Fruit fly (Drosophila melanogaster): ENCODE measurements around the gene CG15370.
A peak's percentile ranks its signal among the peaks of the same experiment; 100 is the strongest.

Gene CG15370

DNA sequence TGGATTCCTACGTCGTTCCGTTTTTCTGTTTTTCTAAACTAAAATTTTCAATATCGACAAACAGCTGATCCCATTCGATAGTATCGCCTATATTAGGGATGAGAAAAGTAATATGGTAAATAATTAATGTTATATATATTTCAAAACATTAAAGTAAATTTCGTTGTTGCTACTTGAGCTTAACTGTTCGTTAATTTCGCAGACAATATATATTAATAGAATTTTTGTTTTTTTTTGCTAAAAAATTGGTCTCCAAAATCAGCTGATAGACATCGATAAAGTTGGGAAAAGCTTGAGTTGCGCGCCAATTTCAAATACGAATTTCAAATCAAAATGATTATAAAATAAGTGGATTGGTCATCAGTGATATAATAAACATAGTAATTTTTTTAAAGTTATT lies 28.9 kb upstream of the CG15370 start, which contains the start of gene CG12118:
Gene CG12118 (minus strand): TSS at position 53 of the 400 bp plus-strand sequence.
- TF ChIP-seq D1 (tag; optimal IDR thresholded peaks at IDR 0.05) = peak; percentile 33
- no peak for TF ChIP-seq CG12605 (GFP tag; IDR thresholded peaks at IDR 0.05)
- peak; percentile 64 for TF ChIP-seq CG17806 (tag; optimal IDR thresholded peaks at IDR 0.05)
- TF ChIP-seq CG32121 (GFP tag; IDR thresholded peaks at IDR 0.05) = peak; percentile 79
- TF ChIP-seq gl (tag; optimal IDR thresholded peaks at IDR 0.05) = no peak
- TF ChIP-seq CG9948 (tag; optimal IDR thresholded peaks at IDR 0.05) = peak; percentile 60
- peak; percentile 51 for TF ChIP-seq Snoo (tag; optimal IDR thresholded peaks at IDR 0.05)
- no peak for TF ChIP-seq EcR (GFP tag; optimal IDR thresholded peaks at IDR 0.05)
- TF ChIP-seq CG34367 (tag; optimal IDR thresholded peaks at IDR 0.05) = peak; percentile 57
- TF ChIP-seq CG15710 (tag; optimal IDR thresholded peaks at IDR 0.05) = peak; percentile 65
- TF ChIP-seq CG8301 (tag; optimal IDR thresholded peaks at IDR 0.05) = peak; percentile 14
- peak; percentile 31; the same call in 1 of the 2 replicates for TF ChIP-seq rn (GFP tag; IDR thresholded peaks at IDR 0.05)
- TF ChIP-seq CG4496 (GFP tag; IDR thresholded peaks at IDR 0.05) = peak; percentile 71; the same call in 2 of the 3 replicates
- TF ChIP-seq CG8159 (tag; optimal IDR thresholded peaks at IDR 0.05) = peak; percentile 65
- TF ChIP-seq CG10348 (GFP tag; IDR thresholded peaks at IDR 0.05) = no peak
- TF ChIP-seq Pif1A (GFP tag; optimal IDR thresholded peaks at IDR 0.05) = peak; percentile 46
- TF ChIP-seq Pif1B (GFP tag; optimal IDR thresholded peaks at IDR 0.05) = peak; percentile 56
- TF ChIP-seq fd96Ca (GFP tag; IDR thresholded peaks at IDR 0.05) = no peak
- peak; percentile 45 for TF ChIP-seq Ets98B (GFP tag; IDR thresholded peaks at IDR 0.05)
- no peak for TF ChIP-seq CG13204 (GFP tag; optimal IDR thresholded peaks at IDR 0.05)
- TF ChIP-seq CG14655 (GFP tag; optimal IDR thresholded peaks at IDR 0.05) = no peak

DNA sequence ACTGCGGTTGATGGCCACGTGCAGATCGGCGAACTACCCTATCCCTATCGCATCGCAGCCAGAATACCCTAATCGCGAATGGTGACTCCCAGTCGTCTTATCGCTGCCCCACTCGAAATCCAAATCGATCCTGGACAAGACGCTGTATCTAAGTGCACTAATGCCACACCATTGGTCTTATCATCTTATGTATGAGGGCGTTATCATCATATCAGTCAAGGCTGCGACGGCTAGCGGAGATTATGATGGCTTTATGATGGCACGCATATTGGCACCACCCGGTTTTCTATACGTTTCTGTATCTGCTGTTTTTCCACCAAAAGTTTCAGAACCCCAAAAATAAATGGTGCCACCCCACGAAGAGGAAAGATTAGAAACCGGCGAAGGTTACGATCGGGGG lies 25.0 kb upstream of the CG15370 start:
- TF ChIP-seq Pif1B (GFP tag; optimal IDR thresholded peaks at IDR 0.05) = no peak
- no peak for TF ChIP-seq EcR (GFP tag; optimal IDR thresholded peaks at IDR 0.05)
- TF ChIP-seq CG8301 (tag; optimal IDR thresholded peaks at IDR 0.05) = no peak
- TF ChIP-seq CG32121 (GFP tag; IDR thresholded peaks at IDR 0.05) = no peak
- TF ChIP-seq Pif1A (GFP tag; optimal IDR thresholded peaks at IDR 0.05) = no peak
- no peak for TF ChIP-seq CG14655 (GFP tag; optimal IDR thresholded peaks at IDR 0.05)
- TF ChIP-seq D1 (tag; optimal IDR thresholded peaks at IDR 0.05) = no peak
- TF ChIP-seq Snoo (tag; optimal IDR thresholded peaks at IDR 0.05) = no peak
- TF ChIP-seq CG10348 (GFP tag; IDR thresholded peaks at IDR 0.05) = no peak
- no peak for TF ChIP-seq CG8159 (tag; optimal IDR thresholded peaks at IDR 0.05)
- TF ChIP-seq CG34367 (tag; optimal IDR thresholded peaks at IDR 0.05) = no peak
- no peak for TF ChIP-seq Ets98B (GFP tag; IDR thresholded peaks at IDR 0.05)
- TF ChIP-seq fd96Ca (GFP tag; IDR thresholded peaks at IDR 0.05) = no peak
- no peak for TF ChIP-seq CG15710 (tag; optimal IDR thresholded peaks at IDR 0.05)
- no peak for TF ChIP-seq CG9948 (tag; optimal IDR thresholded peaks at IDR 0.05)
- TF ChIP-seq CG13204 (GFP tag; optimal IDR thresholded peaks at IDR 0.05) = no peak
- TF ChIP-seq CG17806 (tag; optimal IDR thresholded peaks at IDR 0.05) = no peak
- TF ChIP-seq CG4496 (GFP tag; IDR thresholded peaks at IDR 0.05) = no peak
- no peak for TF ChIP-seq gl (tag; optimal IDR thresholded peaks at IDR 0.05)
- TF ChIP-seq CG12605 (GFP tag; IDR thresholded peaks at IDR 0.05) = no peak

DNA sequence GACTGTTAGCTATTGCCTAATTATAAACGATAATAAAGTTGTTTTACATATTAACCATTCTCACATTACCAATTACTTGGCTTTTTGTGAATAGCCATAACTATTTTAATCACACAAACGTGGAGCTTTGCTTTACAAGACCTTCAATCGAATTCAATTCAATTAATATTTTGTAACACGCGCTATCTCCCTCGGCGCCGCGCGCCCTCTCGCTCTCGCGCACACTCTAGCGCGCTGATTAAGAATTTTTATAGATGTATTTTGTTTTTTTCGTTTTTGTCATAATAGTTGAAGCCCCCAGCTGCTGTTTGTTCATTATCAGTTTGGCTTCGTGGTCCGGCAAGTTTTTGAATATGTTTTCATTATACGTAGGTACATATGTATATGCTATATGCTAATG lies 24.2 kb upstream of the CG15370 start:
- TF ChIP-seq CG8301 (tag; optimal IDR thresholded peaks at IDR 0.05) = no peak
- TF ChIP-seq CG12605 (GFP tag; IDR thresholded peaks at IDR 0.05) = no peak
- no peak for TF ChIP-seq CG9948 (tag; optimal IDR thresholded peaks at IDR 0.05)
- TF ChIP-seq Ets98B (GFP tag; IDR thresholded peaks at IDR 0.05) = no peak
- TF ChIP-seq CG34367 (tag; optimal IDR thresholded peaks at IDR 0.05) = no peak

DNA sequence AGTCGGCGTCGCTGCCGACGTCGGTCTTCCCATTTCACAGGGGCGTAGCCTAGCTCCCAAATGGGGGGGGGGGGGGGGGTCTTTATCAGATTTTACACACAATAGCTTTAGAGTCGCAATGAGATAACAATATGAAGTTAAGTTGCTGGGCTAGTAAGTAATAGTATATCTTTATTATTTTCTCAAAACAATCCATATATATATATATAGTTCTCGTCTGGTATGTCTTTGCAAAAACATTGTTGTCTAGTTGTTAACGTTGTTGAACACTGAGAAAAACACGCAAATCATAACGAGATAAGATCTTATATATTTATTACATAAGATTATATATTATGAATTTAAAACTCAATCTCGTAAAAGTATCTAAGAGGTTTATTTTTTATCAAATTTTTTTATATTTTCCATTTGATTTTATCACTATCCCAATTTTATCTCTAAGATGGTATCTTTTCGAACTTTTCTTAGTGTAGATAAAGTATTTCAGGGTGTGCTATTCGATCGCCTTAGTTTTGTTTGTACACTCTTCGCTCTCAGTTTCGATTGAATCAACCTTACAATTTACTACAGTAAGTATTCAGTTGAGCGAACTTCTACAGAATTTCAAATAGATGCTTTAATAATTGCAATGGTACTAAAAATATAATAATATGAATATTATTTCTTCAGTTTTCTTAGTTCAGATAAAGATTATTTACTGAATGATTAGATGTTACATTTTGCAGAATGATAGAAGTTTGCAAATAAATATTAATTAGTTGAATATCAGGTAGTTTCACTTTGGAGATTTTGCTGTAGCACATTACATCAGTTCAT lies 23.2 kb upstream of the CG15370 start:
- peak; percentile 62 for TF ChIP-seq CG10348 (GFP tag; IDR thresholded peaks at IDR 0.05)
- TF ChIP-seq Snoo (tag; optimal IDR thresholded peaks at IDR 0.05) = no peak
- TF ChIP-seq Ets98B (GFP tag; IDR thresholded peaks at IDR 0.05) = peak; percentile 91
- TF ChIP-seq CG34367 (tag; optimal IDR thresholded peaks at IDR 0.05) = peak; percentile 33
- TF ChIP-seq CG14655 (GFP tag; optimal IDR thresholded peaks at IDR 0.05) = peak; percentile 67
- TF ChIP-seq EcR (GFP tag; optimal IDR thresholded peaks at IDR 0.05) = no peak
- TF ChIP-seq CG12605 (GFP tag; IDR thresholded peaks at IDR 0.05) = peak; percentile 77
- TF ChIP-seq fd96Ca (GFP tag; IDR thresholded peaks at IDR 0.05) = peak; percentile 91
- TF ChIP-seq rn (GFP tag; IDR thresholded peaks at IDR 0.05) = peak; percentile 55; the same call in 1 of the 2 replicates
- TF ChIP-seq CG32121 (GFP tag; IDR thresholded peaks at IDR 0.05) = peak; percentile 82
- peak; percentile 52 for TF ChIP-seq CG8159 (tag; optimal IDR thresholded peaks at IDR 0.05)
- no peak for TF ChIP-seq D1 (tag; optimal IDR thresholded peaks at IDR 0.05)
- TF ChIP-seq CG15710 (tag; optimal IDR thresholded peaks at IDR 0.05) = peak; percentile 58
- TF ChIP-seq CG9948 (tag; optimal IDR thresholded peaks at IDR 0.05) = peak; percentile 51
- no peak for TF ChIP-seq gl (tag; optimal IDR thresholded peaks at IDR 0.05)
- TF ChIP-seq CG13204 (GFP tag; optimal IDR thresholded peaks at IDR 0.05) = no peak
- TF ChIP-seq CG4496 (GFP tag; IDR thresholded peaks at IDR 0.05) = peak; percentile 87
- peak; percentile 49 for TF ChIP-seq CG17806 (tag; optimal IDR thresholded peaks at IDR 0.05)
- TF ChIP-seq Pif1B (GFP tag; optimal IDR thresholded peaks at IDR 0.05) = peak; percentile 4
- TF ChIP-seq CG8301 (tag; optimal IDR thresholded peaks at IDR 0.05) = peak; percentile 6
- no peak for TF ChIP-seq Pif1A (GFP tag; optimal IDR thresholded peaks at IDR 0.05)

dm6 chrX:9210787-9211186 lies 14.4 kb upstream of the CG15370 start, which contains the start of gene SmydA-9:
TSS of gene SmydA-9 (minus strand) at chrX:9210887.
- TF ChIP-seq CG4496 (GFP tag; IDR thresholded peaks at IDR 0.05) = 0 out of 3 replicates have a peak, but pooled peaks have one; percentile 12
- no peak for TF ChIP-seq Snoo (tag; optimal IDR thresholded peaks at IDR 0.05)
